Worm (Caenorhabditis elegans) whole organism, early embryonic: ENCODE data around the gene crh-1.

Experiments used
- B0310.2 ChIP-seq: sonication (generic microtip); optimal IDR thresholded peaks from 2 replicates; lab custom pipeline; 2016; ENCODE audit warnings: mild to moderate bottlenecking, missing genetic modification characterization, missing compliant biosample characterization
- F13C5.2 ChIP-seq: sonication (generic microtip); optimal IDR thresholded peaks from 2 replicates; lab custom pipeline; 2017; ENCODE audit warnings: mild to moderate bottlenecking, missing genetic modification characterization, inconsistent platforms, missing compliant biosample characterization
- aly-1 ChIP-seq: sonication (generic microtip); optimal IDR thresholded peaks from 2 replicates; lab custom pipeline; 2016; ENCODE audit warnings: missing genetic modification characterization, missing compliant biosample characterization
- ama-1 ChIP-seq: fragments of 150-350 bp; optimal IDR thresholded peaks from 2 replicates; lab custom pipeline; 2014
- ceh-13 ChIP-seq: fragments of 200-800 bp; sonication (Bioruptor generic); optimal IDR thresholded peaks from 2 replicates; lab custom pipeline; 2018; ENCODE audit warnings: mild to moderate bottlenecking, missing genetic modification characterization, missing compliant biosample characterization
- ceh-36 ChIP-seq: sonication (generic microtip); optimal IDR thresholded peaks from 2 replicates; lab custom pipeline; 2016; ENCODE audit warnings: missing genetic modification characterization, inconsistent platforms, missing compliant biosample characterization
- ets-7 ChIP-seq: sonication (generic microtip); optimal IDR thresholded peaks from 2 replicates; lab custom pipeline; 2016; ENCODE audit warnings: missing genotype, missing genetic modification characterization, missing compliant biosample characterization
- flt-1 ChIP-seq: fragments of 200-800 bp; sonication (Bioruptor generic); IDR thresholded peaks from 2 replicates; pipeline ENCODE4 v1.3.6; 2022; ENCODE audit warnings: missing genetic modification characterization, missing compliant biosample characterization
- hmbx-1 ChIP-seq: sonication (generic microtip); optimal IDR thresholded peaks from 2 replicates; lab custom pipeline; 2016; ENCODE audit warnings: mild to moderate bottlenecking, missing genetic modification characterization, missing compliant biosample characterization
- hmg-4 ChIP-seq: fragments of 200-800 bp; sonication (Bioruptor generic); optimal IDR thresholded peaks from 2 replicates; lab custom pipeline; 2018; ENCODE audit warnings: mild to moderate bottlenecking, missing genetic modification characterization, missing compliant biosample characterization
- hnd-1 ChIP-seq: sonication (generic microtip); optimal IDR thresholded peaks from 2 replicates; lab custom pipeline; 2016; ENCODE audit warnings: missing genetic modification characterization, missing compliant biosample characterization
- pes-1 ChIP-seq: fragments of 200-800 bp; sonication (Bioruptor generic); IDR thresholded peaks from 2 replicates; pipeline ENCODE4 v1.3.6; 2022; ENCODE audit warnings: missing genetic modification reagents, missing genetic modification characterization, missing compliant biosample characterization
- scrt-1 ChIP-seq: fragments of 200-800 bp; sonication (Bioruptor generic); IDR thresholded peaks from 2 replicates; pipeline ENCODE4 v1.3.6; 2022; ENCODE audit warnings: missing genetic modification characterization, missing compliant biosample characterization
- sea-1 ChIP-seq: fragments of 200-800 bp; sonication (Bioruptor generic); conservative IDR thresholded peaks from 2 replicates; pipeline ENCODE4 v1.3.6; 2022; ENCODE audit warnings: missing genetic modification characterization, missing compliant biosample characterization
- tbx-11 ChIP-seq: fragments of 200-800 bp; sonication (Bioruptor generic); IDR thresholded peaks from 2 replicates; pipeline ENCODE4 v1.3.6; 2022; ENCODE audit warnings: missing genetic modification characterization, missing compliant biosample characterization
- tbx-37 ChIP-seq: fragments of 200-800 bp; sonication (Bioruptor generic); conservative IDR thresholded peaks from 2 replicates; pipeline ENCODE4 v1.3.6; 2022; ENCODE audit warnings: missing genetic modification reagents, missing genetic modification characterization, missing compliant biosample characterization
- tra-4 ChIP-seq: sonication (generic microtip); optimal IDR thresholded peaks from 2 replicates; lab custom pipeline; 2017; ENCODE audit warnings: missing genetic modification characterization, missing compliant biosample characterization

The crh-1 gene

ce11 chrIII:11663400-11663799, 5.8 kb downstream of the crh-1 start:
- TF ChIP-seq flt-1 (GFP tag; lab: Robert Waterston, UW) (no peak), ets-7 (tag; lab: Kevin White, UChicago) (no peak), aly-1 (tag; lab: Kevin White, UChicago) (no peak), tra-4 (no peak), sea-1 (GFP tag; lab: Robert Waterston, UW) (no peak), hmbx-1 (tag; lab: Kevin White, UChicago) (no peak), ceh-36 (tag; lab: Kevin White, UChicago) (no peak), B0310.2 (tag; lab: Kevin White, UChicago) (no peak), F13C5.2 (tag; lab: Kevin White, UChicago) (no peak), scrt-1 (GFP tag; lab: Robert Waterston, UW) (no peak), hnd-1 (tag; lab: Kevin White, UChicago) (no peak), tbx-11 (GFP tag; lab: Robert Waterston, UW) (no peak), ceh-13 (GFP tag; lab: Kevin White, UChicago) (no peak), ama-1 (no peak), tbx-37 (GFP tag; lab: Robert Waterston, UW) (no peak)

ce11 chrIII:11666819-11667218, 9.3 kb downstream of the crh-1 start:
- TF ChIP-seq sea-1 (GFP tag; lab: Robert Waterston, UW) (no peak), tra-4 (no peak), F13C5.2 (tag; lab: Kevin White, UChicago) (no peak), ama-1 (no peak), hnd-1 (tag; lab: Kevin White, UChicago) (no peak), ceh-13 (GFP tag; lab: Kevin White, UChicago) (no peak), pes-1 (GFP tag; lab: Robert Waterston, UW) (no peak), scrt-1 (GFP tag; lab: Robert Waterston, UW) (no peak), hmbx-1 (tag; lab: Kevin White, UChicago) (no peak), tbx-37 (GFP tag; lab: Robert Waterston, UW) (no peak), aly-1 (tag; lab: Kevin White, UChicago) (no peak), flt-1 (GFP tag; lab: Robert Waterston, UW) (no peak), B0310.2 (tag; lab: Kevin White, UChicago) (no peak), hmg-4 (GFP tag; lab: Kevin White, UChicago) (no peak), ceh-36 (tag; lab: Kevin White, UChicago) (no peak), ets-7 (tag; lab: Kevin White, UChicago) (no peak)

- no peak for TF ChIP-seq hmbx-1 (tag; lab: Kevin White, UChicago)
- no peak for TF ChIP-seq ceh-36 (tag; lab: Kevin White, UChicago)
- TF ChIP-seq flt-1 (GFP tag; lab: Robert Waterston, UW) = no peak
- no peak for TF ChIP-seq aly-1 (tag; lab: Kevin White, UChicago)
- TF ChIP-seq hnd-1 (tag; lab: Kevin White, UChicago) = no peak
- TF ChIP-seq tra-4 = no peak
- no peak for TF ChIP-seq B0310.2 (tag; lab: Kevin White, UChicago)
- TF ChIP-seq hmg-4 (GFP tag; lab: Kevin White, UChicago) = no peak
- no peak for TF ChIP-seq tbx-11 (GFP tag; lab: Robert Waterston, UW)
- no peak for TF ChIP-seq tbx-37 (GFP tag; lab: Robert Waterston, UW)
- TF ChIP-seq sea-1 (GFP tag; lab: Robert Waterston, UW) = no peak
- TF ChIP-seq pes-1 (GFP tag; lab: Robert Waterston, UW) = no peak
- no peak for TF ChIP-seq ama-1
- TF ChIP-seq ets-7 (tag; lab: Kevin White, UChicago) = no peak
Observed at ce11 chrIII:11669008-11669407, 11.4 kb downstream of the crh-1 start.

DNA sequence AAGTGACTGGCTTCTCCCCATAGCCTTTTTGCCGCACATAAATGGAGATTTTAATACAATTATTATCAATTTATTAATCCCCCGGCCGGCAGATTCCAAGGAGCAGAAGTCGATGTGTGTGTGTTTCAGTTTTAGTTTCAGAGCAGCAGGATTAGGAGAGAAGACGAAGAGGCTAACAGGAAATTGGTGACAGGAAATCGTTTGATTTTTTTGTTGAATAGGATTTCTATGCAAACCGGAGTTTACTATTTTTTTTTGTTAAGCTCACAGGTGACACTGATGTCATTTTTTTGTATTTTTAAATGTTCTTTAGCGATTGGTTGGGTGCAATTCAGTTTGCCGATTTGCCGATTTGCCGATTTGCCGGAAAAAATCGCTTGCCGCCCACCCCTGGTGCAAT, 22.9 kb downstream of the crh-1 start:
- TF ChIP-seq aly-1 (tag; lab: Kevin White, UChicago) (no peak), flt-1 (GFP tag; lab: Robert Waterston, UW) (no peak), ceh-36 (tag; lab: Kevin White, UChicago) (peak; percentile 46)

DNA sequence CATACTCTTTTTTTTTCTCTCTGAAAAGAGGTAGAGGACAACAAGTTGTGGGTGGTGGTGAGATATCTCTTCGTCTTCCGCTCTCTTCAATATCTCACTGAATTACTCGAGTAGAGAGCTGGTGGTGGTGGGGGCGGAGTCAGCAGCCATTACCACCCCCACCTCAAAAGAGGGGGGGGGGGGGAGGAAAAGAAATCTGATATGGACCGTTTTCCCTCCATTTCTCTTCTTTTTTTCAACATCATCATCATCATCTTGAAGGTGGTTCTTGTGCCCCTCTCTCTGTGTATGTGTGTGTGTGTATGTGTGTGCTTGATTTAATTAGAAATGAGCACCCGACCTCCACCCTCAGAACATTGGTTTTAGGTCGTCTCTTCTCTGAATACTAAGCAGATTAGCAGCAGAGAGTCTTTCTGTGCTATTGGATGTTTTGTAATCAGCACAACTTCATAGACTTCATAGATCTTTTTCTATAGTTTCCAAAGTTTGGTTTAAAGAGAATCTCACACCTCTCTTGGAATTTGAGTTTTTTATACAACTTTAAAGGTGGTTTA, 24.0 kb downstream of the crh-1 start:
- TF ChIP-seq F13C5.2 (tag; lab: Kevin White, UChicago) (no peak), B0310.2 (tag; lab: Kevin White, UChicago) (no peak), pes-1 (GFP tag; lab: Robert Waterston, UW) (no peak), ceh-36 (tag; lab: Kevin White, UChicago) (no peak), sea-1 (GFP tag; lab: Robert Waterston, UW) (no peak), ceh-13 (GFP tag; lab: Kevin White, UChicago) (no peak), ets-7 (tag; lab: Kevin White, UChicago) (no peak), tbx-37 (GFP tag; lab: Robert Waterston, UW) (no peak), tbx-11 (GFP tag; lab: Robert Waterston, UW) (no peak), hmbx-1 (tag; lab: Kevin White, UChicago) (no peak), tra-4 (no peak), flt-1 (GFP tag; lab: Robert Waterston, UW) (no peak), scrt-1 (GFP tag; lab: Robert Waterston, UW) (no peak; the same call in 1 of the 2 replicates), aly-1 (tag; lab: Kevin White, UChicago) (no peak), ama-1 (no peak), hmg-4 (GFP tag; lab: Kevin White, UChicago) (no peak), hnd-1 (tag; lab: Kevin White, UChicago) (no peak)

- TF ChIP-seq flt-1 (GFP tag; lab: Robert Waterston, UW) (no peak), F13C5.2 (tag; lab: Kevin White, UChicago) (no peak), pes-1 (GFP tag; lab: Robert Waterston, UW) (no peak), aly-1 (tag; lab: Kevin White, UChicago) (no peak), B0310.2 (tag; lab: Kevin White, UChicago) (no peak), hmbx-1 (tag; lab: Kevin White, UChicago) (no peak), ceh-13 (GFP tag; lab: Kevin White, UChicago) (no peak)
Observed at ce11 chrIII:11683038-11683437, 25.5 kb downstream of the crh-1 start.

DNA sequence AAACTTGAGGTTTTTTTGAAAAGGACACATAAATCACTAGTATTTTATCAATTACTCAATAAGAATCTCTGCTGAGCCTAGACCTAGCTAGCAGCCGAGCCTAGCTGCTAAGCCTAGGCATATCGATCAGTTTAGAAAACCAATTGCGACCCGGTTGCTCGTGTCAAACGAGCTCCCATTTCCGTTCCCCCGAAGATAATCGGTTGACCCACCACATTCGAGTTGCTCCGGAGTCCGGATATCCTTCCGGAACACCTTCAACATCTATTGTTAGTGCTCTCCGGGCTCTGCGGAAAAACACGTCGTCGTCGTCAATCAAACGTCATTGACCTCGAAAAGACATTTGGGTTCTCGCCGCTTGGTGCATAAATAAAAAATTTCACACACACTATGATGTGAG, 26.2 kb downstream of the crh-1 start:
- TF ChIP-seq scrt-1 (GFP tag; lab: Robert Waterston, UW) (no peak), ama-1 (no peak)
